Fruit fly (Drosophila melanogaster) whole organism, pupa: ENCODE results near the gene CG45060.

Source experiments
- CG10348 ChIP-seq: fragments of 200-800 bp; sonication (Bioruptor generic); IDR thresholded peaks from 2 replicates; pipeline ENCODE4 v1.3.6; 2022; ENCODE audit warnings: missing biosample characterization, missing genetic modification characterization
- CG15710 ChIP-seq: fragments of 200-800 bp; sonication (Bioruptor generic); optimal IDR thresholded peaks from 2 replicates; lab custom pipeline; 2018; ENCODE audit warnings: missing biosample characterization, mild to moderate bottlenecking, missing genetic modification characterization, moderate library complexity
- CG4496 ChIP-seq: fragments of 200-800 bp; sonication (Bioruptor generic); IDR thresholded peaks from 3 replicates; pipeline ENCODE4 v1.3.6; 2022; ENCODE audit warnings: missing biosample characterization, missing genetic modification characterization
- D1 ChIP-seq: fragments of 200-800 bp; sonication (Bioruptor generic); optimal IDR thresholded peaks from 2 replicates; lab custom pipeline; 2018; ENCODE audit warnings: missing biosample characterization, mild to moderate bottlenecking, missing genetic modification characterization, moderate library complexity
- fd96Ca ChIP-seq: fragments of 200-800 bp; sonication (Bioruptor generic); IDR thresholded peaks from 3 replicates; pipeline ENCODE4 v1.3.6; 2022; ENCODE audit warnings: missing biosample characterization, missing genetic modification characterization
- rn ChIP-seq: fragments of 200-800 bp; sonication (Bioruptor generic); IDR thresholded peaks from 2 replicates; pipeline ENCODE4 v1.3.6; 2022; ENCODE audit warnings: missing biosample characterization, missing genetic modification characterization

DNA sequence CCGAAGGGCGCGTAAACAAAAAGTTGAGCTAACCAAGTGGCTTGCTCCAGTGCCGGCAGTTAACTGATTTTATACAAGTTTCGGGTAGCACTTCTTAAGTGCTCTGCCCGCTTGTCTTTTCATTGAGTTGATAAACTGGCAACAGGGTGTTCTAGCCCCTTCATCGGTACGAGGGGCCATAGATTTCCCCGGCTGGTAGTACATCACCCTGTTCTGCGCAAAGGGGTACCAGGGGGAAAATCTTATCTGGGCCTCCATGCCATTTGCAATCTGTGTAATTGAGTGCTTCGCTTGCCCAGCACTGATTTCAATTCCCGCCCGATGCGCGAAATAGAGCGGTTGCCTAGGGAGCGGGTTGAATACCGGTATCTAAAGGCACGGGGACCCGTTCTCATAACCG is 3.3 kb upstream of the CG45060 start, which contains the start of gene CG45061:
- no peak for TF ChIP-seq D1 (tag; lab: Kevin White, UChicago)
- no peak for TF ChIP-seq CG10348 (GFP tag; lab: Robert Waterston, UW)
- no peak for TF ChIP-seq rn (GFP tag; lab: Robert Waterston, UW)
- no peak for TF ChIP-seq CG15710 (tag; lab: Kevin White, UChicago)
- 0 out of 3 replicates have a peak, but pooled peaks have one; percentile 33 for TF ChIP-seq fd96Ca (GFP tag; lab: Robert Waterston, UW)
- TF ChIP-seq CG4496 (GFP tag; lab: Robert Waterston, UW): no peak
